Worm (Caenorhabditis elegans) whole organism, L2 larva: ENCODE measurements around the gene igcm-3.

Experiments used
- blmp-1 ChIP-seq: sonication (generic microtip); optimal IDR thresholded peaks from 2 replicates; lab custom pipeline; 2017; ENCODE audit warnings: missing genetic modification characterization, mild to moderate bottlenecking, missing compliant biosample characterization, antibody characterized with exemption, moderate library complexity; ENCODE audit not compliant: insufficient read depth
- fos-1 ChIP-seq: fragments of 150-350 bp; optimal IDR thresholded peaks from 2 replicates; lab custom pipeline; 2014; ENCODE audit warnings: missing biosample characterization, missing genetic modification characterization
- lin-11 ChIP-seq: fragments of 150-350 bp; sonication (generic microtip); optimal IDR thresholded peaks from 2 replicates; lab custom pipeline; 2014; ENCODE audit warnings: missing biosample characterization, missing genetic modification characterization, inconsistent platforms, mixed read lengths
- lin-39 ChIP-seq: fragments of 150-350 bp; optimal IDR thresholded peaks from 2 replicates; lab custom pipeline; 2014; ENCODE audit warnings: missing biosample characterization, missing genetic modification reagents, missing genetic modification characterization
- nhr-11 ChIP-seq: fragments of 150-350 bp; optimal IDR thresholded peaks from 2 replicates; lab custom pipeline; 2014; ENCODE audit warnings: missing biosample characterization, missing genetic modification characterization
- nhr-12 ChIP-seq: fragments of 150-350 bp; optimal IDR thresholded peaks from 2 replicates; lab custom pipeline; 2014; ENCODE audit warnings: missing biosample characterization, missing genetic modification characterization
- nhr-77 ChIP-seq: fragments of 150-350 bp; optimal IDR thresholded peaks from 2 replicates; lab custom pipeline; 2014; ENCODE audit warnings: missing biosample characterization, missing genetic modification characterization

DNA sequence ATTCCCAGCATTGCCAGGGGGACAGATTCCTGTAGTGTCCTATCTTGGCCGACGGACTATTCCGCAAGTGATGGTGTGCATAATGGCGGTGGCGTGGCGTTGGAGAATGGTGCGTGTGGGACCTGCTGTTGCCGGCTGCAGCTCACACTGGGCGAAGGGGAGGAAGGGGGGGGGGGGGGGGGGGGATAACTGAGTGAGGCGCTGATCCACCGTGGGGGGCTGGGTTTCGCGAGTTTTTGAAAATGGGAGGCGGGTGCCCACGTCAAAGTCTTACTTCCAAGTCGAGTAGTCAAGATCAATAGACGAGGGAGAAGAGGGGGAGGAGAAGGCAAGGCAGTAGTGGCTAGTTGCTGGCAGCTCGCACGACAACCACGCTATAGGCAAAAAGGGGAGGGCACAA is 25.8 kb upstream of the igcm-3 start:
- TF ChIP-seq lin-11 (tag; lab: Kevin White, UChicago) (no peak), blmp-1 (tag; lab: Kevin White, UChicago) (no peak), fos-1 (no peak), lin-39 (no peak), nhr-12 (no peak), nhr-77 (tag; lab: Kevin White, UChicago) (no peak), nhr-11 (tag; lab: Kevin White, UChicago) (no peak)
